Worm (Caenorhabditis elegans) whole organism, young adult: ENCODE results near the gene C05C9.3.

Source experiments
- B0019.2 ChIP-seq: fragments of 200-800 bp; sonication (Bioruptor generic); conservative IDR thresholded peaks from 2 replicates; pipeline ENCODE4 v1.3.6; 2022; ENCODE audit warnings: missing genetic modification reagents, missing genetic modification characterization, missing compliant biosample characterization
- C06A6.2 ChIP-seq: fragments of 200-800 bp; sonication (Bioruptor generic); conservative IDR thresholded peaks from 2 replicates; pipeline ENCODE4 v1.3.6; 2022; ENCODE audit warnings: missing genetic modification characterization, missing compliant biosample characterization
- D2030.7 ChIP-seq: fragments of 200-800 bp; sonication (Bioruptor generic); IDR thresholded peaks from 2 replicates; pipeline ENCODE4 v1.3.6; 2022; ENCODE audit warnings: missing genetic modification reagents, missing genetic modification characterization, missing compliant biosample characterization
- F33H1.4 ChIP-seq: fragments of 200-800 bp; sonication (Bioruptor generic); IDR thresholded peaks from 2 replicates; pipeline ENCODE4 v1.3.6; 2022; ENCODE audit warnings: missing genetic modification reagents, missing genetic modification characterization, missing compliant biosample characterization
- F49E8.2 ChIP-seq: sonication (generic microtip); optimal IDR thresholded peaks from 3 replicates; lab custom pipeline; 2017; ENCODE audit warnings: missing genetic modification characterization, mild to moderate bottlenecking, missing compliant biosample characterization, antibody characterized with exemption, moderate library complexity; ENCODE audit not compliant: insufficient read depth
- F55B11.4 ChIP-seq: sonication (generic microtip); optimal IDR thresholded peaks from 2 replicates; lab custom pipeline; 2016; ENCODE audit warnings: missing compliant biosample characterization, missing genetic modification characterization, borderline replicate concordance; ENCODE audit not compliant: insufficient read depth
- T07F8.4 ChIP-seq: sonication (generic microtip); optimal IDR thresholded peaks from 2 replicates; lab custom pipeline; 2016; ENCODE audit warnings: mild to moderate bottlenecking, missing genetic modification characterization, moderate library complexity, missing compliant biosample characterization
- Y53G8AR.9 ChIP-seq: fragments of 200-800 bp; sonication (Bioruptor generic); conservative IDR thresholded peaks from 2 replicates; pipeline ENCODE4 v1.3.6; 2022; ENCODE audit warnings: missing genetic modification reagents, missing genetic modification characterization, missing compliant biosample characterization
- Y56A3A.18 ChIP-seq: fragments of 200-800 bp; sonication (Bioruptor generic); IDR thresholded peaks from 2 replicates; pipeline ENCODE4 v1.3.6; 2022; ENCODE audit warnings: missing genetic modification reagents, missing genetic modification characterization, missing compliant biosample characterization
- Y79H2A.3 ChIP-seq: fragments of 200-800 bp; sonication (Bioruptor generic); conservative IDR thresholded peaks from 2 replicates; pipeline ENCODE4 v1.3.6; 2022; ENCODE audit warnings: missing genetic modification reagents, missing genetic modification characterization, missing compliant biosample characterization
- ZK185.1 ChIP-seq: sonication (generic microtip); optimal IDR thresholded peaks from 2 replicates; lab custom pipeline; 2016; ENCODE audit warnings: mild to moderate bottlenecking, missing genetic modification characterization, missing compliant biosample characterization; ENCODE audit not compliant: poor library complexity, severe bottlenecking
- akir-1 ChIP-seq: fragments of 200-800 bp; sonication (Bioruptor generic); optimal IDR thresholded peaks from 2 replicates; lab custom pipeline; 2018; ENCODE audit warnings: mild to moderate bottlenecking, missing genetic modification characterization, moderate library complexity, missing compliant biosample characterization
- aptf-2 ChIP-seq: fragments of 200-800 bp; sonication (Bioruptor generic); conservative IDR thresholded peaks from 2 replicates; pipeline ENCODE4 v1.3.6; 2022; ENCODE audit warnings: missing genetic modification reagents, missing genetic modification characterization, missing compliant biosample characterization
- attf-5 ChIP-seq: fragments of 200-800 bp; sonication (Bioruptor generic); optimal IDR thresholded peaks from 2 replicates; lab custom pipeline; 2018; ENCODE audit warnings: mild to moderate bottlenecking, missing genetic modification characterization, missing compliant biosample characterization
- ccch-3 ChIP-seq: fragments of 200-800 bp; sonication (Bioruptor generic); optimal IDR thresholded peaks from 2 replicates; lab custom pipeline; 2018; ENCODE audit warnings: mild to moderate bottlenecking, missing genetic modification characterization, missing compliant biosample characterization
- cebp-1 ChIP-seq, 2 experiments: fragments of 200-800 bp in 1 of 2; sonication (Bioruptor generic) in 1 of 2; sonication (generic microtip) in 1 of 2; IDR thresholded peaks in 1 of 2; optimal IDR thresholded peaks in 1 of 2; 2 replicates each; pipeline versions ENCODE4 v1.3.6 to Lab custom; 2017 to 2022; ENCODE audit warnings: missing compliant biosample characterization in 2 of 2, missing genetic modification characterization in 2 of 2, mild to moderate bottlenecking in 1 of 2, missing genetic modification reagents in 1 of 2, moderate library complexity in 1 of 2
- cebp-2 ChIP-seq: fragments of 200-800 bp; sonication (Bioruptor generic); IDR thresholded peaks from 2 replicates; pipeline ENCODE4 v1.3.6; 2022; ENCODE audit warnings: missing genetic modification characterization, missing compliant biosample characterization
- ceh-40 ChIP-seq: fragments of 200-800 bp; sonication (Bioruptor generic); IDR thresholded peaks from 2 replicates; pipeline ENCODE4 v1.3.6; 2022; ENCODE audit warnings: missing genetic modification characterization, missing compliant biosample characterization
- chd-7 ChIP-seq: sonication (generic microtip); optimal IDR thresholded peaks from 2 replicates; lab custom pipeline; 2016; ENCODE audit warnings: mild to moderate bottlenecking, missing genetic modification characterization, moderate library complexity, missing compliant biosample characterization
- dpff-1 ChIP-seq: sonication (generic microtip); optimal IDR thresholded peaks from 2 replicates; lab custom pipeline; 2017; ENCODE audit warnings: mild to moderate bottlenecking, missing genetic modification characterization, missing compliant biosample characterization
- egl-44 ChIP-seq: fragments of 200-800 bp; sonication (Bioruptor generic); IDR thresholded peaks from 2 replicates; pipeline ENCODE4 v1.3.6; 2022; ENCODE audit warnings: missing genetic modification reagents, missing genetic modification characterization, missing compliant biosample characterization
- ets-4 ChIP-seq: fragments of 200-800 bp; sonication (Bioruptor generic); optimal IDR thresholded peaks from 2 replicates; lab custom pipeline; 2018; ENCODE audit warnings: mild to moderate bottlenecking, missing genetic modification characterization, missing compliant biosample characterization
- fkh-3 ChIP-seq: sonication (generic microtip); optimal IDR thresholded peaks from 2 replicates; lab custom pipeline; 2016; ENCODE audit warnings: mild to moderate bottlenecking, missing genetic modification characterization, missing compliant biosample characterization
- hmg-1.2 ChIP-seq: fragments of 200-800 bp; sonication (Bioruptor generic); IDR thresholded peaks from 2 replicates; pipeline ENCODE4 v1.3.6; 2022; ENCODE audit warnings: missing genetic modification reagents, missing genetic modification characterization, missing compliant biosample characterization
- hmg-20 ChIP-seq: fragments of 200-800 bp; sonication (Bioruptor generic); IDR thresholded peaks from 2 replicates; pipeline ENCODE4 v1.3.6; 2022; ENCODE audit warnings: missing genetic modification reagents, missing genetic modification characterization, missing compliant biosample characterization
- lag-1 ChIP-seq: fragments of 200-800 bp; sonication (Bioruptor generic); IDR thresholded peaks from 2 replicates; pipeline ENCODE4 v1.3.6; 2022; ENCODE audit warnings: missing genetic modification reagents, missing genetic modification characterization, missing compliant biosample characterization
- lin-26 ChIP-seq: fragments of 200-800 bp; sonication (Bioruptor generic); IDR thresholded peaks from 2 replicates; pipeline ENCODE4 v1.3.6; 2022; ENCODE audit warnings: missing genetic modification reagents, missing genetic modification characterization, missing compliant biosample characterization
- lin-35 ChIP-seq, 3 experiments: fragments of 150-350 bp in 2 of 3; sonication (generic microtip) in 1 of 3; optimal IDR thresholded peaks; 2 replicates each; lab custom pipeline; 2014 to 2018; ENCODE audit warnings: missing biosample characterization in 3 of 3, missing genetic modification characterization in 3 of 3, missing genetic modification reagents in 3 of 3
- lsl-1 ChIP-seq: fragments of 200-800 bp; sonication (Bioruptor generic); optimal IDR thresholded peaks from 2 replicates; lab custom pipeline; 2018; ENCODE audit warnings: mild to moderate bottlenecking, missing genetic modification characterization, moderate library complexity, missing compliant biosample characterization
- madf-10 ChIP-seq: sonication (generic microtip); optimal IDR thresholded peaks from 2 replicates; lab custom pipeline; 2016; ENCODE audit warnings: mild to moderate bottlenecking, missing genetic modification characterization, missing compliant biosample characterization
- madf-3 ChIP-seq: fragments of 200-800 bp; sonication (Bioruptor generic); IDR thresholded peaks from 2 replicates; pipeline ENCODE4 v1.3.6; 2022; ENCODE audit warnings: missing genetic modification reagents, missing genetic modification characterization, missing compliant biosample characterization
- mcd-1 ChIP-seq: fragments of 200-800 bp; sonication (Bioruptor generic); IDR thresholded peaks from 2 replicates; pipeline ENCODE4 v1.3.6; 2022; ENCODE audit warnings: missing genetic modification reagents, missing genetic modification characterization, missing compliant biosample characterization
- mes-4 ChIP-seq: sonication (generic microtip); optimal IDR thresholded peaks from 2 replicates; lab custom pipeline; 2016; ENCODE audit warnings: missing genotype, missing genetic modification characterization, missing compliant biosample characterization
- nfya-2 ChIP-seq: fragments of 200-800 bp; sonication (Bioruptor generic); IDR thresholded peaks from 2 replicates; pipeline ENCODE4 v1.3.6; 2022; ENCODE audit warnings: missing genetic modification reagents, missing genetic modification characterization, missing compliant biosample characterization
- nhr-179 ChIP-seq: sonication (generic microtip); optimal IDR thresholded peaks from 2 replicates; lab custom pipeline; 2016; ENCODE audit warnings: mild to moderate bottlenecking, missing genetic modification characterization, missing compliant biosample characterization
- rec-8 ChIP-seq, 2 experiments: sonication (generic microtip); optimal IDR thresholded peaks; 2 replicates each; lab custom pipeline; 2016; ENCODE audit warnings: mild to moderate bottlenecking in 2 of 2, missing genetic modification characterization in 2 of 2, missing genetic modification reagents in 2 of 2, missing genotype in 2 of 2, missing biosample characterization in 1 of 2, missing compliant biosample characterization in 1 of 2, moderate library complexity in 1 of 2
- rpc-1 ChIP-seq, 2 experiments: fragments of 150-350 bp in 1 of 2; sonication (generic microtip) in 1 of 2; optimal IDR thresholded peaks; 2 replicates each; lab custom pipeline; 2014 to 2018; ENCODE audit warnings: missing biosample characterization in 1 of 2, missing genetic modification characterization in 1 of 2, missing genetic modification reagents in 1 of 2, missing genotype in 1 of 2
- sdz-38 ChIP-seq: sonication (generic microtip); optimal IDR thresholded peaks from 2 replicates; lab custom pipeline; 2016; ENCODE audit warnings: missing genotype, missing genetic modification characterization, missing compliant biosample characterization
- snpc-3.4 ChIP-seq: sonication (generic microtip); optimal IDR thresholded peaks from 2 replicates; lab custom pipeline; 2017; ENCODE audit warnings: missing genetic modification characterization, mild to moderate bottlenecking, missing compliant biosample characterization, antibody characterized with exemption, moderate library complexity, missing genotype, missing genetic modification reagents
- snpc-4 ChIP-seq, 5 experiments: fragments of 150-350 bp in 1 of 5; sonication (generic microtip) in 4 of 5; optimal IDR thresholded peaks; 2 replicates each; lab custom pipeline; 2014 to 2018; ENCODE audit warnings: missing genetic modification characterization in 5 of 5, missing biosample characterization in 3 of 5, antibody characterized with exemption in 2 of 5, mild to moderate bottlenecking in 2 of 5, missing compliant biosample characterization in 2 of 5, missing genotype in 2 of 5, moderate library complexity in 2 of 5, missing genetic modification reagents in 1 of 5
- somi-1 ChIP-seq: fragments of 200-800 bp; sonication (Bioruptor generic); optimal IDR thresholded peaks from 2 replicates; lab custom pipeline; 2018; ENCODE audit warnings: mild to moderate bottlenecking, missing genetic modification characterization, missing compliant biosample characterization
- xnd-1 ChIP-seq: sonication (generic microtip); optimal IDR thresholded peaks from 2 replicates; lab custom pipeline; 2016; ENCODE audit warnings: missing genotype, missing genetic modification reagents, missing genetic modification characterization, missing compliant biosample characterization
- zim-3 ChIP-seq: sonication (generic microtip); optimal IDR thresholded peaks from 2 replicates; lab custom pipeline; 2017; ENCODE audit warnings: mild to moderate bottlenecking, missing genetic modification characterization, moderate library complexity, missing compliant biosample characterization
- ztf-22 ChIP-seq: fragments of 200-800 bp; sonication (Bioruptor generic); optimal IDR thresholded peaks from 2 replicates; lab custom pipeline; 2018; ENCODE audit warnings: mild to moderate bottlenecking, missing genetic modification characterization, moderate library complexity, missing compliant biosample characterization
- ztf-3 ChIP-seq: fragments of 200-800 bp; sonication (Bioruptor generic); optimal IDR thresholded peaks from 2 replicates; lab custom pipeline; 2018; ENCODE audit warnings: mild to moderate bottlenecking, missing genetic modification characterization, missing compliant biosample characterization

The C05C9.3 gene

ce11 chrX:11093985-11094593 lies 58.5 kb downstream of the C05C9.3 start (continued):
- TF ChIP-seq D2030.7 (no peak), F55B11.4 (no peak), snpc-4 (GFP tag; optimal IDR thresholded peaks at IDR 0.05; lab: Kevin White, UChicago) (peak; percentile 36), snpc-4 (tag; optimal IDR thresholded peaks at IDR 0.05; lab: Kevin White, UChicago) (peak; percentile 72 to 91 (median 86)), F49E8.2 (no peak), akir-1 (GFP tag; lab: Kevin White, UChicago) (peak; percentile 95), F33H1.4 (GFP tag; lab: Robert Waterston, UW) (peak; percentile 53), lin-26 (GFP tag; lab: Robert Waterston, UW) (peak; percentile 89), sdz-38 (no peak), rpc-1 (optimal IDR thresholded peaks at IDR 0.05; lab: Kevin White, UChicago) (peak; percentile 37), rpc-1 (tag; optimal IDR thresholded peaks at IDR 0.05; lab: Kevin White, UChicago) (no peak), ets-4 (GFP tag; lab: Kevin White, UChicago) (peak; percentile 96), lag-1 (GFP tag; lab: Robert Waterston, UW) (peak; percentile 98), xnd-1 (no peak), ztf-3 (GFP tag; lab: Kevin White, UChicago) (peak; percentile 98), somi-1 (GFP tag; lab: Kevin White, UChicago) (peak; percentile 99), zim-3 (tag; lab: Kevin White, UChicago) (peak; percentile 95), fkh-3 (peak; percentile 69), hmg-20 (GFP tag; lab: Robert Waterston, UW) (peak; percentile 97), madf-10 (tag; lab: Kevin White, UChicago) (peak; percentile 97), Y79H2A.3 (GFP tag; lab: Robert Waterston, UW) (no peak), hmg-1.2 (GFP tag; lab: Robert Waterston, UW) (peak; percentile 92), lin-35 (GFP tag; optimal IDR thresholded peaks at IDR 0.05; lab: Kevin White, UChicago) (peak in 2 of 3 experiments; percentile 95 to 99), egl-44 (GFP tag; lab: Robert Waterston, UW) (peak; percentile 96), nhr-179 (tag; lab: Kevin White, UChicago) (peak; percentile 86), B0019.2 (no peak), Y53G8AR.9 (GFP tag; lab: Robert Waterston, UW) (peak; percentile 100), aptf-2 (GFP tag; lab: Robert Waterston, UW) (0 out of 2 replicates have a peak, but pooled peaks have one; percentile 48), snpc-3.4 (tag; lab: Kevin White, UChicago) (peak; percentile 60), rec-8 (tag; optimal IDR thresholded peaks at IDR 0.05; lab: Kevin White, UChicago) (peak; percentile 57 to 74), Y56A3A.18 (GFP tag; lab: Robert Waterston, UW) (peak; percentile 100), ccch-3 (GFP tag; lab: Kevin White, UChicago) (peak; percentile 96), mes-4 (no peak), ceh-40 (GFP tag; lab: Robert Waterston, UW) (peak; percentile 91), C06A6.2 (GFP tag; lab: Robert Waterston, UW) (peak; percentile 98), cebp-2 (peak; percentile 99), lsl-1 (GFP tag; lab: Kevin White, UChicago) (no peak), attf-5 (GFP tag; lab: Kevin White, UChicago) (peak; percentile 75), cebp-1 (GFP tag; IDR thresholded peaks at IDR 0.05; lab: Robert Waterston, UW) (peak; percentile 80), cebp-1 (tag; optimal IDR thresholded peaks at IDR 0.05; lab: Kevin White, UChicago) (peak; percentile 98), dpff-1 (tag; lab: Kevin White, UChicago) (peak; percentile 97), nfya-2 (GFP tag; lab: Robert Waterston, UW) (no peak), mcd-1 (GFP tag; lab: Robert Waterston, UW) (peak; percentile 93), ztf-22 (peak; percentile 97), ZK185.1 (tag; lab: Kevin White, UChicago) (peak; percentile 99), chd-7 (tag; lab: Kevin White, UChicago) (peak; percentile 99), madf-3 (peak; percentile 86; the same call in 1 of the 2 replicates), T07F8.4 (peak; percentile 94)
